Fruit fly (Drosophila melanogaster) whole organism, pupa: ENCODE results near the gene CG11570.

ENCODE experiments used
- CG12605 ChIP-seq: fragments of 200-800 bp; sonication (Bioruptor generic); IDR thresholded peaks from 2 replicates; pipeline ENCODE4 v1.3.6; 2022; ENCODE audit warnings: missing biosample characterization, missing genetic modification characterization
- CG13204 ChIP-seq: fragments of 200-800 bp; sonication (Bioruptor generic); optimal IDR thresholded peaks from 2 replicates; lab custom pipeline; 2018; ENCODE audit warnings: missing biosample characterization, mild to moderate bottlenecking, missing genetic modification characterization, moderate library complexity
- CG14655 ChIP-seq: fragments of 200-800 bp; sonication (Bioruptor generic); optimal IDR thresholded peaks from 3 replicates; lab custom pipeline; 2017; ENCODE audit warnings: mild to moderate bottlenecking, missing biosample characterization, missing genetic modification reagents, missing genetic modification characterization
- CG17806 ChIP-seq: fragments of 200-800 bp; sonication (Bioruptor generic); optimal IDR thresholded peaks from 2 replicates; lab custom pipeline; 2018; ENCODE audit warnings: missing biosample characterization, mild to moderate bottlenecking, missing genetic modification characterization, moderate library complexity
- CG9948 ChIP-seq: fragments of 200-800 bp; sonication (Bioruptor generic); optimal IDR thresholded peaks from 2 replicates; lab custom pipeline; 2018; ENCODE audit warnings: missing biosample characterization, mild to moderate bottlenecking, missing genetic modification characterization, moderate library complexity
- EcR ChIP-seq: fragments of 200-800 bp; sonication (Bioruptor generic); optimal IDR thresholded peaks from 3 replicates; lab custom pipeline; 2019; ENCODE audit warnings: missing biosample characterization, missing genetic modification characterization, mild to moderate bottlenecking, moderate library complexity, missing genetic modification reagents
- Pif1B ChIP-seq: fragments of 200-800 bp; sonication (Bioruptor generic); optimal IDR thresholded peaks from 3 replicates; lab custom pipeline; 2016; ENCODE audit warnings: missing biosample characterization, missing genetic modification characterization
- gl ChIP-seq: fragments of 200-800 bp; sonication (Bioruptor generic); optimal IDR thresholded peaks from 2 replicates; lab custom pipeline; 2018; ENCODE audit warnings: missing biosample characterization, mild to moderate bottlenecking, missing genetic modification characterization
- rn ChIP-seq: fragments of 200-800 bp; sonication (Bioruptor generic); IDR thresholded peaks from 2 replicates; pipeline ENCODE4 v1.3.6; 2022; ENCODE audit warnings: missing biosample characterization, missing genetic modification characterization

- TF ChIP-seq gl, result no peak
- TF ChIP-seq CG9948 (tag; lab: Kevin White, UChicago), result no peak
- no peak for TF ChIP-seq EcR
- TF ChIP-seq CG17806 (tag; lab: Kevin White, UChicago), result no peak
- TF ChIP-seq rn (GFP tag; lab: Robert Waterston, UW), result no peak
- TF ChIP-seq Pif1B (GFP tag; lab: Kevin White, UChicago), result no peak
- TF ChIP-seq CG12605 (GFP tag; lab: Robert Waterston, UW), result no peak
- TF ChIP-seq CG13204 (GFP tag; lab: Kevin White, UChicago), result no peak
- no peak for TF ChIP-seq CG14655 (GFP tag; lab: Kevin White, UChicago)
Measured at dm6 chr3L:11949539-11949938, 8.0 kb downstream of the CG11570 start, which contains the start of gene CG17826.
